Worm (Caenorhabditis elegans) whole organism, young adult: Measurements from ENCODE around the gene wago-4.

ENCODE experiments used
- B0261.1 ChIP-seq: sonication (generic microtip); optimal IDR thresholded peaks from 2 replicates; lab custom pipeline; 2016; ENCODE audit warnings: mild to moderate bottlenecking, missing genetic modification characterization, moderate library complexity, missing compliant biosample characterization
- D2030.7 ChIP-seq: fragments of 200-800 bp; sonication (Bioruptor generic); IDR thresholded peaks from 2 replicates; pipeline ENCODE4 v1.3.6; 2022; ENCODE audit warnings: missing genetic modification reagents, missing genetic modification characterization, missing compliant biosample characterization
- F10E7.11 ChIP-seq: sonication (generic microtip); optimal IDR thresholded peaks from 2 replicates; lab custom pipeline; 2017; ENCODE audit warnings: mild to moderate bottlenecking, missing genetic modification characterization, moderate library complexity, missing compliant biosample characterization
- F33H1.4 ChIP-seq: fragments of 200-800 bp; sonication (Bioruptor generic); IDR thresholded peaks from 2 replicates; pipeline ENCODE4 v1.3.6; 2022; ENCODE audit warnings: missing genetic modification reagents, missing genetic modification characterization, missing compliant biosample characterization
- F39B2.1 ChIP-seq: fragments of 200-800 bp; sonication (Bioruptor generic); IDR thresholded peaks from 2 replicates; pipeline ENCODE4 v1.3.6; 2022; ENCODE audit warnings: missing genetic modification reagents, missing genetic modification characterization, missing compliant biosample characterization
- F49E8.2 ChIP-seq: sonication (generic microtip); optimal IDR thresholded peaks from 3 replicates; lab custom pipeline; 2017; ENCODE audit warnings: missing genetic modification characterization, mild to moderate bottlenecking, missing compliant biosample characterization, antibody characterized with exemption, moderate library complexity; ENCODE audit not compliant: insufficient read depth
- F57A8.1 ChIP-seq: fragments of 200-800 bp; sonication (Bioruptor generic); optimal IDR thresholded peaks from 2 replicates; lab custom pipeline; 2018; ENCODE audit warnings: mild to moderate bottlenecking, missing genetic modification characterization, moderate library complexity, missing compliant biosample characterization
- F57C9.4 ChIP-seq: sonication (generic microtip); optimal IDR thresholded peaks from 2 replicates; lab custom pipeline; 2017; ENCODE audit warnings: mild to moderate bottlenecking, missing genetic modification characterization, missing compliant biosample characterization
- T07F8.4 ChIP-seq: sonication (generic microtip); optimal IDR thresholded peaks from 2 replicates; lab custom pipeline; 2016; ENCODE audit warnings: mild to moderate bottlenecking, missing genetic modification characterization, moderate library complexity, missing compliant biosample characterization
- aptf-2 ChIP-seq: fragments of 200-800 bp; sonication (Bioruptor generic); conservative IDR thresholded peaks from 2 replicates; pipeline ENCODE4 v1.3.6; 2022; ENCODE audit warnings: missing genetic modification reagents, missing genetic modification characterization, missing compliant biosample characterization
- atf-7 ChIP-seq: sonication (generic microtip); optimal IDR thresholded peaks from 2 replicates; lab custom pipeline; 2017; ENCODE audit warnings: mild to moderate bottlenecking, missing genetic modification characterization, missing compliant biosample characterization
- attf-6 ChIP-seq: fragments of 200-800 bp; sonication (Bioruptor generic); IDR thresholded peaks from 2 replicates; pipeline ENCODE4 v1.3.6; 2022; ENCODE audit warnings: missing genetic modification reagents, missing genetic modification characterization, missing compliant biosample characterization
- cebp-1 ChIP-seq, 2 experiments: fragments of 200-800 bp in 1 of 2; sonication (Bioruptor generic) in 1 of 2; sonication (generic microtip) in 1 of 2; IDR thresholded peaks in 1 of 2; optimal IDR thresholded peaks in 1 of 2; 2 replicates each; pipeline versions ENCODE4 v1.3.6 to Lab custom; 2017 to 2022; ENCODE audit warnings: missing compliant biosample characterization in 2 of 2, missing genetic modification characterization in 2 of 2, mild to moderate bottlenecking in 1 of 2, missing genetic modification reagents in 1 of 2, moderate library complexity in 1 of 2
- ceh-100 ChIP-seq: fragments of 200-800 bp; sonication (Bioruptor generic); IDR thresholded peaks from 2 replicates; pipeline ENCODE4 v1.3.6; 2022; ENCODE audit warnings: missing genetic modification reagents, missing genetic modification characterization, missing compliant biosample characterization
- ceh-40 ChIP-seq: fragments of 200-800 bp; sonication (Bioruptor generic); IDR thresholded peaks from 2 replicates; pipeline ENCODE4 v1.3.6; 2022; ENCODE audit warnings: missing genetic modification characterization, missing compliant biosample characterization
- ceh-58 ChIP-seq: fragments of 200-800 bp; sonication (Bioruptor generic); IDR thresholded peaks from 2 replicates; pipeline ENCODE4 v1.3.6; 2022; ENCODE audit warnings: missing genetic modification characterization, missing compliant biosample characterization
- ceh-79 ChIP-seq: sonication (generic microtip); optimal IDR thresholded peaks from 2 replicates; lab custom pipeline; 2017; ENCODE audit warnings: mild to moderate bottlenecking, missing genetic modification characterization, missing compliant biosample characterization
- dox-1 ChIP-seq: fragments of 200-800 bp; sonication (Bioruptor generic); IDR thresholded peaks from 2 replicates; pipeline ENCODE4 v1.3.6; 2022; ENCODE audit warnings: missing genetic modification reagents, missing genetic modification characterization, missing compliant biosample characterization
- dpff-1 ChIP-seq: sonication (generic microtip); optimal IDR thresholded peaks from 2 replicates; lab custom pipeline; 2017; ENCODE audit warnings: mild to moderate bottlenecking, missing genetic modification characterization, missing compliant biosample characterization
- dpl-1 ChIP-seq: fragments of 150-350 bp; optimal IDR thresholded peaks from 2 replicates; lab custom pipeline; 2014; ENCODE audit warnings: missing biosample characterization, missing genetic modification reagents, missing genetic modification characterization
- egl-18 ChIP-seq: fragments of 200-800 bp; sonication (Bioruptor generic); IDR thresholded peaks from 2 replicates; pipeline ENCODE4 v1.3.6; 2022; ENCODE audit warnings: missing genetic modification reagents, missing genetic modification characterization, missing compliant biosample characterization
- hlh-12 ChIP-seq: sonication (generic microtip); optimal IDR thresholded peaks from 2 replicates; lab custom pipeline; 2016; ENCODE audit warnings: missing genetic modification characterization, missing compliant biosample characterization
- hlh-26 ChIP-seq: fragments of 200-800 bp; sonication (Bioruptor generic); conservative IDR thresholded peaks from 2 replicates; pipeline ENCODE4 v1.3.6; 2022; ENCODE audit warnings: missing genetic modification reagents, missing genetic modification characterization, missing compliant biosample characterization
- hmg-1.2 ChIP-seq: fragments of 200-800 bp; sonication (Bioruptor generic); IDR thresholded peaks from 2 replicates; pipeline ENCODE4 v1.3.6; 2022; ENCODE audit warnings: missing genetic modification reagents, missing genetic modification characterization, missing compliant biosample characterization
- hsf-1 ChIP-seq: fragments of 200-800 bp; sonication (Bioruptor generic); IDR thresholded peaks from 2 replicates; pipeline ENCODE4 v1.3.6; 2022; ENCODE audit warnings: missing genetic modification reagents, missing genetic modification characterization, missing compliant biosample characterization
- let-526 ChIP-seq: fragments of 200-800 bp; sonication (Bioruptor generic); IDR thresholded peaks from 2 replicates; pipeline ENCODE4 v1.3.6; 2022; ENCODE audit warnings: missing genetic modification reagents, missing genetic modification characterization, missing compliant biosample characterization
- let-607 ChIP-seq, 2 experiments: fragments of 200-800 bp in 1 of 2; sonication (Bioruptor generic) in 1 of 2; sonication (generic microtip) in 1 of 2; optimal IDR thresholded peaks; 2 replicates each; lab custom pipeline; 2016 to 2018; ENCODE audit warnings: mild to moderate bottlenecking in 2 of 2, missing compliant biosample characterization in 2 of 2, missing genetic modification characterization in 2 of 2, moderate library complexity in 2 of 2, missing genotype in 1 of 2
- lin-26 ChIP-seq: fragments of 200-800 bp; sonication (Bioruptor generic); IDR thresholded peaks from 2 replicates; pipeline ENCODE4 v1.3.6; 2022; ENCODE audit warnings: missing genetic modification reagents, missing genetic modification characterization, missing compliant biosample characterization
- lin-35 ChIP-seq, 3 experiments: fragments of 150-350 bp in 2 of 3; sonication (generic microtip) in 1 of 3; optimal IDR thresholded peaks; 2 replicates each; lab custom pipeline; 2014 to 2018; ENCODE audit warnings: missing biosample characterization in 3 of 3, missing genetic modification characterization in 3 of 3, missing genetic modification reagents in 3 of 3
- lir-1 ChIP-seq: fragments of 200-800 bp; sonication (Bioruptor generic); conservative IDR thresholded peaks from 2 replicates; pipeline ENCODE4 v1.3.6; 2022; ENCODE audit warnings: missing genetic modification reagents, missing genetic modification characterization, missing compliant biosample characterization
- madf-6 ChIP-seq: fragments of 200-800 bp; sonication (Bioruptor generic); IDR thresholded peaks from 2 replicates; pipeline ENCODE4 v1.3.6; 2022; ENCODE audit warnings: missing genetic modification reagents, missing genetic modification characterization, missing compliant biosample characterization
- madf-8 ChIP-seq: fragments of 200-800 bp; sonication (Bioruptor generic); conservative IDR thresholded peaks from 2 replicates; pipeline ENCODE4 v1.3.6; 2022; ENCODE audit warnings: missing genetic modification reagents, missing genetic modification characterization, missing compliant biosample characterization
- mcd-1 ChIP-seq: fragments of 200-800 bp; sonication (Bioruptor generic); IDR thresholded peaks from 2 replicates; pipeline ENCODE4 v1.3.6; 2022; ENCODE audit warnings: missing genetic modification reagents, missing genetic modification characterization, missing compliant biosample characterization
- nhr-27 ChIP-seq: fragments of 200-800 bp; sonication (Bioruptor generic); optimal IDR thresholded peaks from 2 replicates; lab custom pipeline; 2018; ENCODE audit warnings: mild to moderate bottlenecking, missing genetic modification characterization, moderate library complexity, missing compliant biosample characterization
- pha-4 ChIP-seq: fragments of 150-350 bp; sonication (generic microtip); optimal IDR thresholded peaks from 2 replicates; lab custom pipeline; 2014; ENCODE audit warnings: missing biosample characterization, missing genetic modification reagents, missing genetic modification characterization
- rec-8 ChIP-seq, 2 experiments: sonication (generic microtip); optimal IDR thresholded peaks; 2 replicates each; lab custom pipeline; 2016; ENCODE audit warnings: mild to moderate bottlenecking in 2 of 2, missing genetic modification characterization in 2 of 2, missing genetic modification reagents in 2 of 2, missing genotype in 2 of 2, missing biosample characterization in 1 of 2, missing compliant biosample characterization in 1 of 2, moderate library complexity in 1 of 2
- repo-1 ChIP-seq: sonication (generic microtip); optimal IDR thresholded peaks from 2 replicates; lab custom pipeline; 2017; ENCODE audit warnings: mild to moderate bottlenecking, missing genetic modification characterization, missing compliant biosample characterization
- ztf-22 ChIP-seq: fragments of 200-800 bp; sonication (Bioruptor generic); optimal IDR thresholded peaks from 2 replicates; lab custom pipeline; 2018; ENCODE audit warnings: mild to moderate bottlenecking, missing genetic modification characterization, moderate library complexity, missing compliant biosample characterization
- ztf-28 ChIP-seq: fragments of 200-800 bp; sonication (Bioruptor generic); IDR thresholded peaks from 2 replicates; pipeline ENCODE4 v1.3.6; 2022; ENCODE audit warnings: missing genetic modification reagents, missing genetic modification characterization, missing compliant biosample characterization
- ztf-6 ChIP-seq: fragments of 200-800 bp; sonication (Bioruptor generic); IDR thresholded peaks from 2 replicates; pipeline ENCODE4 v1.3.6; 2022; ENCODE audit warnings: missing genetic modification reagents, missing genetic modification characterization, missing compliant biosample characterization

The wago-4 gene

DNA sequence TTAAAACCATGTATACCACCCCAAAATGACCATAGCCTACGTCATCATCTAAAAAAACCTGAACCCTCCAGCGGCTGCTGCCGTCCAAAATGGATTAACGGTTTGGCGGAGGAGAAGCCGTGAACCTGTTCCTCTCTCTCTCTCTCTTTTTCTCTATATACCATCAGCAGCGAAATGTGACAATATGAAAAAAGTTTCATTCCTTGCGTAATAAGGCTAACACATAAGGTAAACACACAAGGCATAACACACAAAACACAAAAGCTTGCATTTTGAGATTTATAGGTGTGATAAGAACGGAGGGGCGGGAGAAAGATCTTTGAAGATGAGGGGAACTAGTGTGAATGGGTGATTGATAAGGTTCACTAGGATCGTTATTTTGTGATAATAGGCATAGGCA, 41.9 kb downstream of the wago-4 start:
- no peak for TF ChIP-seq ceh-100 (GFP tag; lab: Robert Waterston, UW)
- no peak for TF ChIP-seq mcd-1 (GFP tag; lab: Robert Waterston, UW)
- TF ChIP-seq F10E7.11 (tag; lab: Kevin White, UChicago): no peak
- no peak for TF ChIP-seq F39B2.1 (GFP tag; lab: Robert Waterston, UW)
- TF ChIP-seq egl-18 (GFP tag; lab: Robert Waterston, UW): no peak
- no peak for TF ChIP-seq repo-1 (tag; lab: Kevin White, UChicago)
- no peak for TF ChIP-seq F57A8.1
- no peak for TF ChIP-seq hlh-12 (tag; lab: Kevin White, UChicago)
- TF ChIP-seq ceh-40 (GFP tag; lab: Robert Waterston, UW): no peak
- no peak for TF ChIP-seq nhr-27 (tag; lab: Kevin White, UChicago)
- TF ChIP-seq D2030.7 (GFP tag; lab: Robert Waterston, UW): no peak
- no peak for TF ChIP-seq let-526 (GFP tag; lab: Robert Waterston, UW)
- no peak for TF ChIP-seq ztf-28 (GFP tag; lab: Robert Waterston, UW)
- TF ChIP-seq madf-6 (GFP tag; lab: Robert Waterston, UW): no peak
- TF ChIP-seq F49E8.2 (tag; lab: Kevin White, UChicago): no peak
- TF ChIP-seq lin-26 (GFP tag; lab: Robert Waterston, UW): no peak

DNA sequence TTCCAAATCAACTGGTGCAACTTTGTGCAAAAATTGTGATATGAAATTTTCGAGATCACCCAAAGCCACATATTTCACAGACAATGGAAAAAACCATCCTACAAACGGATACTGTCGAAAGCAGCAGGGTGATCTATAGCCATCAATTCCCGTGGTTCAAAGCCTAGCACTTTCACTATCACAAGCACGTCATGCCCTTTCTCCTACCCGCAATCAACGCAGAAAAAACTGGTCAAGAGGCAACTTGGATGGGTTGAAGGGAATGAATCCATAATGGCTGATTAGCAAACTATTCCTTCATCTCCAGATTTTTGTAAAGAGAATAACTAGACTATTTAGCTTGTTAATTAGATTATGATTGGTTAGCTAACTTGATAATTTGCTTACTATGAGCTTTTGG, 42.4 kb downstream of the wago-4 start:
- TF ChIP-seq let-607 (tag; optimal IDR thresholded peaks at IDR 0.05; lab: Kevin White, UChicago): no peak
- no peak for TF ChIP-seq lin-35 (GFP tag; optimal IDR thresholded peaks at IDR 0.05; lab: Kevin White, UChicago)
- TF ChIP-seq ztf-6 (GFP tag; lab: Robert Waterston, UW): no peak
- TF ChIP-seq B0261.1 (tag; lab: Kevin White, UChicago): no peak
- TF ChIP-seq dpl-1: no peak
- no peak for TF ChIP-seq F57A8.1
- TF ChIP-seq F39B2.1 (GFP tag; lab: Robert Waterston, UW): no peak
- no peak for TF ChIP-seq attf-6
- TF ChIP-seq F57C9.4 (tag; lab: Kevin White, UChicago): no peak
- TF ChIP-seq ceh-58: no peak
- no peak for TF ChIP-seq hsf-1
- no peak for TF ChIP-seq F33H1.4 (GFP tag; lab: Robert Waterston, UW)
- no peak for TF ChIP-seq lir-1
- no peak for TF ChIP-seq atf-7
- no peak for TF ChIP-seq rec-8 (tag; optimal IDR thresholded peaks at IDR 0.05; lab: Kevin White, UChicago)
- no peak for TF ChIP-seq pha-4
- no peak for TF ChIP-seq egl-18 (GFP tag; lab: Robert Waterston, UW)

DNA sequence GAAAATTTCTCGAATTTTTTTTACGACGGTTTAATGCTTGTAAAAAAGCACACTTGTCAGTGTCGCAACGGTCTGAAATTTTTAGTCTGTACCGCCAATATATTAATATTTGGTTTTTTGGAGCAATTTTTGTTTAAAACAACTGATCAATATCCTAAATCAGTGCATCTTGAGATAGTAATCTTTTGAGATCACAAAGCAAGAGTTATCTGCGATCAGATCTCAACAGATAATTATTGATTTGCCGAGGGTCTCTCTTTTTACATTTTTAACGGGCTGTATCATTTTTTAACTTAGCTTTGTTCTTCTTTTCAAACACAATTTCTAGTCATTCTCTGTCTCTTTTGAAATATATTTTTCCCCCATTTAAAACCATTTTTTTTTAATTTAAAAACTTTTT, 45.8 kb downstream of the wago-4 start:
- TF ChIP-seq hlh-26 (GFP tag; lab: Robert Waterston, UW) (no peak), dox-1 (GFP tag; lab: Robert Waterston, UW) (no peak), ztf-6 (GFP tag; lab: Robert Waterston, UW) (no peak), T07F8.4 (no peak), aptf-2 (GFP tag; lab: Robert Waterston, UW) (no peak), hmg-1.2 (no peak), F57C9.4 (tag; lab: Kevin White, UChicago) (no peak), dpff-1 (tag; lab: Kevin White, UChicago) (no peak), ceh-79 (no peak), ztf-22 (no peak), cebp-1 (GFP tag; IDR thresholded peaks at IDR 0.05; lab: Robert Waterston, UW) (no peak), cebp-1 (tag; optimal IDR thresholded peaks at IDR 0.05; lab: Kevin White, UChicago) (no peak), madf-8 (GFP tag; lab: Robert Waterston, UW) (no peak), egl-18 (GFP tag; lab: Robert Waterston, UW) (no peak)
